Fruit fly (Drosophila melanogaster) whole organism, embryonic: ENCODE measurements around the gene CG34180.
A peak's percentile ranks its signal among the peaks of the same experiment; 100 is the strongest.

Source experiments
- CG10366 ChIP-seq: fragments of 200-800 bp; sonication (Bioruptor generic); IDR thresholded peaks from 2 replicates; pipeline ENCODE4 v1.3.6; 2022; ENCODE audit warnings: missing biosample characterization, missing genetic modification characterization
- CG10959 ChIP-seq: fragments of 200-800 bp; sonication (Bioruptor generic); IDR thresholded peaks from 2 replicates; pipeline ENCODE4 v1.3.6; 2022; ENCODE audit warnings: missing biosample characterization, missing genetic modification characterization
- CG11398 ChIP-seq: fragments of 200-800 bp; sonication (Bioruptor generic); optimal IDR thresholded peaks from 2 replicates; lab custom pipeline; 2016; ENCODE audit warnings: missing biosample characterization, missing genetic modification characterization
- CG12155 ChIP-seq: fragments of 200-800 bp; sonication (Bioruptor generic); optimal IDR thresholded peaks from 3 replicates; lab custom pipeline; 2016; ENCODE audit warnings: missing biosample characterization, missing genetic modification characterization
- CG12744 ChIP-seq: fragments of 200-800 bp; sonication (Bioruptor generic); optimal IDR thresholded peaks from 2 replicates; lab custom pipeline; 2016; ENCODE audit warnings: missing biosample characterization, missing genetic modification characterization
- CG16815 ChIP-seq: fragments of 200-800 bp; sonication (Bioruptor generic); optimal IDR thresholded peaks from 3 replicates; lab custom pipeline; 2017; ENCODE audit warnings: missing biosample characterization, mild to moderate bottlenecking, missing genetic modification characterization
- CG17361 ChIP-seq: fragments of 200-800 bp; sonication (Bioruptor generic); IDR thresholded peaks from 3 replicates; pipeline ENCODE4 v1.3.6; 2022; ENCODE audit warnings: missing biosample characterization, missing genetic modification characterization
- CG17802 ChIP-seq: fragments of 200-800 bp; sonication (Bioruptor generic); optimal IDR thresholded peaks from 2 replicates; lab custom pipeline; 2018; ENCODE audit warnings: missing biosample characterization, mild to moderate bottlenecking, missing genetic modification characterization, moderate library complexity
- CG2875 ChIP-seq: fragments of 200-800 bp; sonication (Bioruptor generic); optimal IDR thresholded peaks from 2 replicates; lab custom pipeline; 2017; ENCODE audit warnings: missing biosample characterization, mild to moderate bottlenecking, missing genetic modification characterization, missing genetic modification reagents
- CG30431 ChIP-seq: fragments of 200-800 bp; sonication (Bioruptor generic); optimal IDR thresholded peaks from 2 replicates; lab custom pipeline; 2017; ENCODE audit warnings: missing biosample characterization, missing genetic modification characterization
- CG32767 ChIP-seq: fragments of 200-800 bp; sonication (Bioruptor generic); IDR thresholded peaks from 2 replicates; pipeline ENCODE4 v1.3.6; 2022; ENCODE audit warnings: missing biosample characterization, missing genetic modification characterization
- CG34376 ChIP-seq: fragments of 200-800 bp; sonication (Bioruptor generic); optimal IDR thresholded peaks from 2 replicates; lab custom pipeline; 2018; ENCODE audit warnings: missing biosample characterization, mild to moderate bottlenecking, missing genetic modification characterization
- CG4282 ChIP-seq: fragments of 200-800 bp; sonication (Bioruptor generic); optimal IDR thresholded peaks from 2 replicates; lab custom pipeline; 2016; ENCODE audit warnings: missing biosample characterization, missing genetic modification characterization
- CG4617 ChIP-seq: fragments of 200-800 bp; sonication (Bioruptor generic); optimal IDR thresholded peaks from 3 replicates; lab custom pipeline; 2016; ENCODE audit warnings: missing biosample characterization, missing genetic modification characterization, borderline replicate concordance
- CG6254 ChIP-seq: fragments of 200-800 bp; sonication (Bioruptor generic); optimal IDR thresholded peaks from 3 replicates; lab custom pipeline; 2017; ENCODE audit warnings: mild to moderate bottlenecking, missing biosample characterization, missing genetic modification reagents, missing genetic modification characterization
- CG6791 ChIP-seq: fragments of 200-800 bp; sonication (Bioruptor generic); IDR thresholded peaks from 3 replicates; pipeline ENCODE4 v1.3.6; 2022; ENCODE audit warnings: missing biosample characterization, missing genetic modification characterization; ENCODE audit not compliant: partially characterized antibody
- CG6813 ChIP-seq: fragments of 200-800 bp; sonication (Bioruptor generic); optimal IDR thresholded peaks from 2 replicates; lab custom pipeline; 2017; ENCODE audit warnings: missing biosample characterization, missing genetic modification characterization, mild to moderate bottlenecking, moderate library complexity, missing genetic modification reagents
- CG7745 ChIP-seq: fragments of 200-800 bp; sonication (Bioruptor generic); optimal IDR thresholded peaks from 2 replicates; lab custom pipeline; 2018; ENCODE audit warnings: missing biosample characterization, mild to moderate bottlenecking, missing genetic modification characterization, moderate library complexity
- CG7987 ChIP-seq: fragments of 200-800 bp; sonication (Bioruptor generic); optimal IDR thresholded peaks from 2 replicates; lab custom pipeline; 2018; ENCODE audit warnings: missing biosample characterization, mild to moderate bottlenecking, missing genetic modification characterization, moderate library complexity
- CG9727 ChIP-seq: fragments of 200-800 bp; sonication (Bioruptor generic); optimal IDR thresholded peaks from 3 replicates; lab custom pipeline; 2017; ENCODE audit warnings: missing biosample characterization, mild to moderate bottlenecking, missing genetic modification characterization
- CkIIα-i1 ChIP-seq: fragments of 200-800 bp; sonication (Bioruptor generic); IDR thresholded peaks from 2 replicates; pipeline ENCODE4 v1.3.6; 2022; ENCODE audit warnings: missing biosample characterization, missing genetic modification characterization
- D19B ChIP-seq: fragments of 200-800 bp; sonication (Bioruptor generic); optimal IDR thresholded peaks from 2 replicates; lab custom pipeline; 2017; ENCODE audit warnings: missing biosample characterization, mild to moderate bottlenecking, missing genetic modification characterization
- Dbx ChIP-seq: fragments of 200-800 bp; sonication (Bioruptor generic); IDR thresholded peaks from 3 replicates; pipeline ENCODE4 v1.3.6; 2022; ENCODE audit warnings: missing biosample characterization, missing genetic modification characterization
- Doc3 ChIP-seq: fragments of 200-800 bp; sonication (Bioruptor generic); IDR thresholded peaks from 3 replicates; pipeline ENCODE4 v1.3.6; 2022; ENCODE audit warnings: missing biosample characterization, missing genetic modification characterization; ENCODE audit not compliant: partially characterized antibody
- GATAe ChIP-seq: fragments of 200-800 bp; sonication (Bioruptor generic); conservative IDR thresholded peaks from 2 replicates; pipeline ENCODE4 v1.3.6; 2022; ENCODE audit warnings: missing biosample characterization, missing genetic modification characterization
- Lpt ChIP-seq: fragments of >200 bp; optimal IDR thresholded peaks from 2 replicates; lab custom pipeline; 2018; ENCODE audit warnings: missing biosample characterization, missing genetic modification characterization
- NfI ChIP-seq: fragments of 200-800 bp; sonication (Bioruptor generic); optimal IDR thresholded peaks from 3 replicates; lab custom pipeline; 2018; ENCODE audit warnings: missing biosample characterization, mild to moderate bottlenecking, missing genetic modification characterization, moderate library complexity
- Optix ChIP-seq: fragments of 200-800 bp; sonication (Bioruptor generic); IDR thresholded peaks from 3 replicates; pipeline ENCODE4 v1.3.6; 2022; ENCODE audit warnings: missing biosample characterization, missing genetic modification characterization
- Ravus ChIP-seq: fragments of 200-800 bp; sonication (Bioruptor generic); IDR thresholded peaks from 2 replicates; pipeline ENCODE4 v1.3.6; 2022; ENCODE audit warnings: missing biosample characterization, missing genetic modification characterization
- Spps ChIP-seq: fragments of 200-800 bp; sonication (Bioruptor generic); optimal IDR thresholded peaks from 2 replicates; lab custom pipeline; 2018; ENCODE audit warnings: missing biosample characterization, mild to moderate bottlenecking, missing genetic modification characterization
- Tbp ChIP-seq: fragments of >200 bp; optimal IDR thresholded peaks from 2 replicates; lab custom pipeline; 2018; ENCODE audit warnings: missing biosample characterization, missing genetic modification characterization
- ac ChIP-seq: fragments of 200-800 bp; sonication (Bioruptor generic); optimal IDR thresholded peaks from 3 replicates; lab custom pipeline; 2017; ENCODE audit warnings: missing biosample characterization, mild to moderate bottlenecking, missing genetic modification characterization
- ash1 ChIP-seq: fragments of 200-800 bp; sonication (Bioruptor generic); optimal IDR thresholded peaks from 2 replicates; lab custom pipeline; 2018; ENCODE audit warnings: missing biosample characterization, mild to moderate bottlenecking, missing genetic modification characterization
- bbx ChIP-seq: fragments of 200-800 bp; sonication (Bioruptor generic); IDR thresholded peaks from 2 replicates; pipeline ENCODE4 v1.3.6; 2022; ENCODE audit warnings: missing biosample characterization, missing genetic modification characterization; ENCODE audit not compliant: partially characterized antibody
- br ChIP-seq: fragments of >200 bp; optimal IDR thresholded peaks from 2 replicates; lab custom pipeline; 2017
- bsh ChIP-seq, 2 experiments: fragments of 200-800 bp; sonication (Bioruptor generic); optimal IDR thresholded peaks; 2 replicates each; lab custom pipeline; 2017 to 2018; ENCODE audit warnings: mild to moderate bottlenecking in 2 of 2, missing biosample characterization in 2 of 2, missing genetic modification characterization in 2 of 2, moderate library complexity in 1 of 2
- cato ChIP-seq: fragments of 200-800 bp; sonication (Bioruptor generic); optimal IDR thresholded peaks from 2 replicates; lab custom pipeline; 2016; ENCODE audit warnings: missing biosample characterization, missing genetic modification characterization, borderline replicate concordance
- crc ChIP-seq: fragments of 200-800 bp; sonication (Bioruptor generic); optimal IDR thresholded peaks from 2 replicates; lab custom pipeline; 2016; ENCODE audit warnings: missing biosample characterization, missing genetic modification characterization
- dan ChIP-seq: fragments of 200-800 bp; sonication (Bioruptor generic); IDR thresholded peaks from 2 replicates; pipeline ENCODE4 v1.3.6; 2022; ENCODE audit warnings: missing biosample characterization, missing genetic modification characterization
- dimm ChIP-seq: fragments of 200-800 bp; sonication (Bioruptor generic); IDR thresholded peaks from 2 replicates; pipeline ENCODE4 v1.3.6; 2022; ENCODE audit warnings: missing biosample characterization, missing genetic modification characterization
- fd3F ChIP-seq: fragments of 200-800 bp; sonication (Bioruptor generic); optimal IDR thresholded peaks from 2 replicates; lab custom pipeline; 2018; ENCODE audit warnings: missing biosample characterization, mild to moderate bottlenecking, missing genetic modification characterization, moderate library complexity
- lov ChIP-seq, 2 experiments: fragments of 200-800 bp in 1 of 2; fragments of >200 bp in 1 of 2; sonication (Bioruptor generic) in 1 of 2; IDR thresholded peaks in 1 of 2; optimal IDR thresholded peaks in 1 of 2; 2 replicates in 1 of 2; 3 replicates in 1 of 2; pipeline versions ENCODE4 v1.3.6 to Lab custom; 2017 to 2022; ENCODE audit warnings: missing biosample characterization in 1 of 2, missing genetic modification characterization in 1 of 2
- mam ChIP-seq: fragments of 200-800 bp; sonication (Bioruptor generic); optimal IDR thresholded peaks from 3 replicates; lab custom pipeline; 2016; ENCODE audit warnings: missing biosample characterization, missing genetic modification characterization
- nau ChIP-seq: fragments of 200-800 bp; sonication (Bioruptor generic); optimal IDR thresholded peaks from 3 replicates; lab custom pipeline; 2017; ENCODE audit warnings: missing biosample characterization, mild to moderate bottlenecking, missing genetic modification characterization, missing genetic modification reagents
- nom ChIP-seq: fragments of 200-800 bp; sonication (Bioruptor generic); optimal IDR thresholded peaks from 2 replicates; lab custom pipeline; 2017; ENCODE audit warnings: missing biosample characterization, missing genetic modification characterization, mild to moderate bottlenecking, moderate library complexity, missing genetic modification reagents
- sens-2 ChIP-seq: fragments of 200-800 bp; sonication (Bioruptor generic); IDR thresholded peaks from 2 replicates; pipeline ENCODE4 v1.3.6; 2022; ENCODE audit warnings: missing biosample characterization, missing genetic modification characterization
- sim ChIP-seq: fragments of 200-800 bp; sonication (Bioruptor generic); IDR thresholded peaks from 2 replicates; pipeline ENCODE4 v1.3.6; 2022; ENCODE audit warnings: missing biosample characterization, missing genetic modification characterization
- slou ChIP-seq: fragments of 200-800 bp; sonication (Bioruptor generic); optimal IDR thresholded peaks from 3 replicates; lab custom pipeline; 2016; ENCODE audit warnings: missing biosample characterization, missing genetic modification characterization
- so ChIP-seq: fragments of 200-800 bp; sonication (Bioruptor generic); IDR thresholded peaks from 3 replicates; pipeline ENCODE4 v1.3.6; 2022; ENCODE audit warnings: missing biosample characterization, missing genetic modification characterization
- tgo ChIP-seq: fragments of 200-800 bp; sonication (Bioruptor generic); IDR thresholded peaks from 3 replicates; pipeline ENCODE4 v1.3.6; 2022; ENCODE audit warnings: missing biosample characterization, missing genetic modification characterization

The CG34180 gene

DNA sequence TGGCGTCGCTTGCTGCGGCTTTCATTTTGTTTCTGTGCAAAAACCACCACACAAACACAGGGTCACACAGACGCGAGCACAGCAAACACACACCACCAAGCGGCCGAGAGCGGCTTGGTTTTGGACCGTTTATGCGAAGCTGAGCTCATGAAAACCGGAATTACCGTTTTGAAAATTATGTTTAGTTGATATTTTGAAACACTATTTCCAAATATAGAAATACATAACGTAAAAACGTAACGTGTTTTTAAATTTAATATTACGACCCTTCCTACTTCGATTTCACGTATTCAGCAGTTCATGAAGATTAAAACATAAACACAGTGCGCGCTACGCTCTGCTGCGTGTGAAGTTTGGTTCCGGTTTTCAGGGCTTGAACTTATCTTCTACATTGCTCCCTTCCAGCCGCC lies 9.1 kb upstream of the CG34180 start (continued):
- TF ChIP-seq bbx (GFP tag; lab: Robert Waterston, UW) (no peak), slou (GFP tag; lab: Kevin White, UChicago) (peak; percentile 72), crc (GFP tag; lab: Kevin White, UChicago) (peak; percentile 90), D19B (peak; percentile 84), CG4617 (GFP tag; lab: Kevin White, UChicago) (peak; percentile 57), sim (GFP tag; lab: Robert Waterston, UW) (peak; percentile 91), fd3F (GFP tag; lab: Kevin White, UChicago) (peak; percentile 92), CG10959 (peak; percentile 93), CG4282 (GFP tag; lab: Kevin White, UChicago) (peak; percentile 85), CG10366 (GFP tag; lab: Robert Waterston, UW) (peak; percentile 95), CG12155 (peak; percentile 89), CG2875 (GFP tag; lab: Kevin White, UChicago) (peak; percentile 92), dan (GFP tag; lab: Robert Waterston, UW) (no peak), CG7745 (peak; percentile 40), CG17361 (GFP tag; lab: Robert Waterston, UW) (no peak; the same call in none of the 3 replicates), CG11398 (GFP tag; lab: Kevin White, UChicago) (peak; percentile 95), bsh (GFP tag; optimal IDR thresholded peaks at IDR 0.05; lab: Kevin White, UChicago) (peak; percentile 93 to 97), CkIIα-i1 (GFP tag; lab: Robert Waterston, UW) (peak; percentile 36; the same call in 1 of the 2 replicates), br (no peak), NfI (GFP tag; lab: Kevin White, UChicago) (peak; percentile 95), CG6254 (GFP tag; lab: Kevin White, UChicago) (peak; percentile 95), CG9727 (peak; percentile 98), CG34376 (GFP tag; lab: Kevin White, UChicago) (peak; percentile 98), lov (optimal IDR thresholded peaks at IDR 0.05; lab: Kevin White, UChicago) (no peak), lov (GFP tag; IDR thresholded peaks at IDR 0.05; lab: Robert Waterston, UW) (peak; percentile 89), CG12744 (GFP tag; lab: Kevin White, UChicago) (peak; percentile 93), CG17802 (tag; lab: Kevin White, UChicago) (peak; percentile 65), CG6813 (GFP tag; lab: Kevin White, UChicago) (peak; percentile 98), Doc3 (GFP tag; lab: Robert Waterston, UW) (no peak), ac (GFP tag; lab: Kevin White, UChicago) (peak; percentile 79), tgo (GFP tag; lab: Robert Waterston, UW) (peak; percentile 94), CG32767 (peak; percentile 93), CG30431 (peak; percentile 84), nau (no peak), CG6791 (GFP tag; lab: Robert Waterston, UW) (0 out of 3 replicates have a peak, but pooled peaks have one; percentile 12), Optix (GFP tag; lab: Robert Waterston, UW) (peak; percentile 91), Tbp (GFP tag; lab: Kevin White, UChicago) (no peak), GATAe (GFP tag; lab: Robert Waterston, UW) (peak; percentile 33; the same call in 1 of the 2 replicates), sens-2 (GFP tag; lab: Robert Waterston, UW) (peak; percentile 95), cato (peak; percentile 82), dimm (GFP tag; lab: Robert Waterston, UW) (peak; percentile 81), CG16815 (GFP tag; lab: Kevin White, UChicago) (peak; percentile 72), nom (GFP tag; lab: Kevin White, UChicago) (peak; percentile 93), Ravus (peak; percentile 75), Lpt (GFP tag; lab: Kevin White, UChicago) (no peak), Spps (peak; percentile 95), CG7987 (GFP tag; lab: Kevin White, UChicago) (peak; percentile 93), Dbx (peak; percentile 96), ash1 (GFP tag; lab: Kevin White, UChicago) (peak; percentile 76), so (GFP tag; lab: Robert Waterston, UW) (peak; percentile 95), mam (GFP tag; lab: Kevin White, UChicago) (peak; percentile 93)
